Fruit fly (Drosophila melanogaster) whole organism, wandering third instar larva: ENCODE results near the gene CG4592.

Source experiments
- Abd-B ChIP-seq: fragments of >200 bp; optimal IDR thresholded peaks from 2 replicates; lab custom pipeline; 2017; ENCODE audit warnings: missing biosample characterization, missing genetic modification characterization
- CG32264 ChIP-seq: fragments of 200-800 bp; sonication (Bioruptor generic); optimal IDR thresholded peaks from 2 replicates; lab custom pipeline; 2016; ENCODE audit warnings: missing biosample characterization, missing genetic modification characterization
- CG9705 ChIP-seq: fragments of 200-800 bp; sonication (Bioruptor generic); optimal IDR thresholded peaks from 2 replicates; lab custom pipeline; 2018; ENCODE audit warnings: missing biosample characterization, mild to moderate bottlenecking, missing genetic modification characterization
- CrebA ChIP-seq: fragments of 200-800 bp; sonication (Bioruptor generic); optimal IDR thresholded peaks from 2 replicates; lab custom pipeline; 2016; ENCODE audit warnings: missing biosample characterization, mild to moderate bottlenecking, missing genetic modification characterization, borderline replicate concordance
- Dfd ChIP-seq: fragments of >200 bp; optimal IDR thresholded peaks from 2 replicates; lab custom pipeline; 2017; ENCODE audit warnings: missing biosample characterization, missing genetic modification characterization
- Dif ChIP-seq: fragments of 200-275, 200-300 bp; sonication (Bioruptor generic); optimal IDR thresholded peaks from 2 replicates; lab custom pipeline; 2018; ENCODE audit warnings: missing biosample characterization, missing genetic modification characterization; ENCODE audit not compliant: partially characterized antibody
- GATAd ChIP-seq: sonication (Bioruptor generic); optimal IDR thresholded peaks from 2 replicates; lab custom pipeline; 2016; ENCODE audit warnings: missing biosample characterization, missing genetic modification characterization
- HLH106 ChIP-seq: fragments of 200-800 bp; optimal IDR thresholded peaks from 3 replicates; lab custom pipeline; 2019; ENCODE audit warnings: missing biosample characterization, mild to moderate bottlenecking, missing genetic modification characterization, moderate library complexity
- Hnf4 ChIP-seq: fragments of 200-800 bp; sonication (Bioruptor generic); optimal IDR thresholded peaks from 2 replicates; lab custom pipeline; 2016; ENCODE audit warnings: missing biosample characterization, mild to moderate bottlenecking, missing genetic modification characterization
- Hr78 ChIP-seq: fragments of >200 bp; optimal IDR thresholded peaks from 2 replicates; lab custom pipeline; 2017; ENCODE audit warnings: missing biosample characterization, missing genetic modification characterization
- Hr83 ChIP-seq: fragments of 200-300 bp; sonication (Bioruptor generic); optimal IDR thresholded peaks from 2 replicates; lab custom pipeline; 2016; ENCODE audit warnings: missing biosample characterization, mild to moderate bottlenecking, missing genetic modification characterization, moderate library complexity; ENCODE audit not compliant: poor library complexity, severe bottlenecking
- Jra ChIP-seq: sonication (Bioruptor generic); optimal IDR thresholded peaks from 2 replicates; lab custom pipeline; 2016; ENCODE audit warnings: missing biosample characterization, missing genetic modification characterization
- Mio ChIP-seq: sonication (Bioruptor generic); optimal IDR thresholded peaks from 2 replicates; lab custom pipeline; 2016; ENCODE audit warnings: missing biosample characterization, missing genetic modification characterization
- Myc ChIP-seq: fragments of >200 bp; optimal IDR thresholded peaks from 2 replicates; lab custom pipeline; 2017
- N ChIP-seq: fragments of >200 bp; optimal IDR thresholded peaks from 2 replicates; lab custom pipeline; 2018; ENCODE audit warnings: missing biosample characterization, missing external identifiers, missing genetic modification characterization
- OdsH ChIP-seq: fragments of 200-800 bp; sonication (Bioruptor generic); optimal IDR thresholded peaks from 2 replicates; lab custom pipeline; 2016; ENCODE audit warnings: missing biosample characterization, mild to moderate bottlenecking, missing genetic modification characterization
- Rel ChIP-seq, 2 experiments: fragments of 200-800 bp; sonication (Bioruptor generic) in 1 of 2; optimal IDR thresholded peaks; 2 replicates in 1 of 2; 3 replicates in 1 of 2; lab custom pipeline; 2016 to 2019; ENCODE audit warnings: mild to moderate bottlenecking in 2 of 2, missing biosample characterization in 2 of 2, missing genetic modification characterization in 2 of 2, moderate library complexity in 1 of 2
- Sp1 ChIP-seq: fragments of 200-800 bp; sonication (Bioruptor generic); optimal IDR thresholded peaks from 3 replicates; lab custom pipeline; 2019; ENCODE audit warnings: missing biosample characterization, mild to moderate bottlenecking, missing genetic modification characterization, moderate library complexity
- Vsx2 ChIP-seq: fragments of 200-300, 225-300 bp; sonication (Bioruptor generic); optimal IDR thresholded peaks from 2 replicates; lab custom pipeline; 2018; ENCODE audit warnings: missing biosample characterization, missing genetic modification characterization; ENCODE audit not compliant: partially characterized antibody
- br ChIP-seq: fragments of 200-800 bp; sonication (Bioruptor generic); optimal IDR thresholded peaks from 2 replicates; lab custom pipeline; 2016; ENCODE audit warnings: missing biosample characterization, missing genetic modification characterization
- brk ChIP-seq: fragments of 200-800 bp; sonication (Bioruptor generic); optimal IDR thresholded peaks from 2 replicates; lab custom pipeline; 2016; ENCODE audit warnings: missing biosample characterization, mild to moderate bottlenecking, missing genetic modification characterization
- dl ChIP-seq, 2 experiments: fragments of 175-275, 200-275 bp in 1 of 2; fragments of 200-275 bp in 1 of 2; sonication (Bioruptor generic); optimal IDR thresholded peaks; lab custom pipeline; 2018; ENCODE audit warnings: mild to moderate bottlenecking in 2 of 2, missing biosample characterization in 2 of 2, missing genetic modification characterization in 2 of 2, moderate library complexity in 2 of 2; ENCODE audit not compliant: partially characterized antibody in 2 of 2, insufficient read depth in 1 of 2
- dmrt93B ChIP-seq: fragments of 200-800 bp; sonication (Bioruptor generic); optimal IDR thresholded peaks from 2 replicates; lab custom pipeline; 2018; ENCODE audit warnings: missing biosample characterization, mild to moderate bottlenecking, missing genetic modification characterization
- dsf ChIP-seq: sonication (Bioruptor generic); optimal IDR thresholded peaks from 2 replicates; lab custom pipeline; 2016; ENCODE audit warnings: missing biosample characterization, missing genetic modification characterization, borderline replicate concordance
- ey ChIP-seq: fragments of 200-800 bp; sonication (Bioruptor generic); optimal IDR thresholded peaks from 2 replicates; lab custom pipeline; 2016; ENCODE audit warnings: missing biosample characterization, missing genetic modification characterization
- foxo ChIP-seq, 2 experiments: fragments of 200-800 bp; sonication (Bioruptor generic); optimal IDR thresholded peaks; 2 replicates in 1 of 2; 3 replicates in 1 of 2; lab custom pipeline; 2016 to 2017; ENCODE audit warnings: missing biosample characterization in 2 of 2, missing genetic modification characterization in 2 of 2
- fru ChIP-seq: fragments of 200-800 bp; sonication (Bioruptor generic); optimal IDR thresholded peaks from 3 replicates; lab custom pipeline; 2016; ENCODE audit warnings: missing biosample characterization, mild to moderate bottlenecking, missing genetic modification characterization
- h ChIP-seq: fragments of 200-800 bp; sonication (Bioruptor generic); optimal IDR thresholded peaks from 3 replicates; lab custom pipeline; 2016; ENCODE audit warnings: missing biosample characterization, mild to moderate bottlenecking, missing genetic modification characterization
- jim ChIP-seq: fragments of 175-275, 200-325 bp; sonication (Bioruptor generic); optimal IDR thresholded peaks from 2 replicates; lab custom pipeline; 2016; ENCODE audit warnings: missing biosample characterization, mild to moderate bottlenecking, missing genetic modification characterization
- lola ChIP-seq: fragments of >200 bp; optimal IDR thresholded peaks from 2 replicates; lab custom pipeline; 2017; ENCODE audit warnings: missing biosample characterization, missing genetic modification characterization
- pan ChIP-seq: fragments of >200 bp; optimal IDR thresholded peaks from 2 replicates; lab custom pipeline; 2017
- psq ChIP-seq: fragments of 200-800 bp; sonication (Bioruptor generic); optimal IDR thresholded peaks from 3 replicates; lab custom pipeline; 2017; ENCODE audit warnings: missing biosample characterization, mild to moderate bottlenecking, missing genetic modification characterization, moderate library complexity
- rgr ChIP-seq: fragments of 200-800 bp; sonication (Bioruptor generic); optimal IDR thresholded peaks from 3 replicates; lab custom pipeline; 2016; ENCODE audit warnings: missing biosample characterization, mild to moderate bottlenecking, missing genetic modification characterization
- sage ChIP-seq: fragments of 200-800 bp; sonication (Bioruptor generic); optimal IDR thresholded peaks from 2 replicates; lab custom pipeline; 2016; ENCODE audit warnings: missing biosample characterization, mild to moderate bottlenecking, missing genetic modification characterization
- sv ChIP-seq: fragments of 200-800 bp; sonication (Bioruptor generic); optimal IDR thresholded peaks from 3 replicates; lab custom pipeline; 2016; ENCODE audit warnings: missing biosample characterization, missing genetic modification characterization
- tai ChIP-seq: sonication (Bioruptor generic); optimal IDR thresholded peaks from 2 replicates; lab custom pipeline; 2016; ENCODE audit warnings: missing biosample characterization, missing genetic modification characterization
- usp ChIP-seq: fragments of >200 bp; optimal IDR thresholded peaks from 2 replicates; lab custom pipeline; 2017; ENCODE audit warnings: missing biosample characterization, missing genetic modification characterization
- woc ChIP-seq: sonication (Bioruptor generic); optimal IDR thresholded peaks from 2 replicates; lab custom pipeline; 2016; ENCODE audit warnings: missing biosample characterization, mild to moderate bottlenecking, missing genetic modification characterization

CG4592 gene

dm6 chr2L:9938631-9939256 lies 17.3 kb downstream of the CG4592 start, which contains the start of the genes Datp and CG4619:
Datp (minus strand) TSS chr2L:9938790.
CG4619 (plus strand) TSS chr2L:9938863.
- no peak for TF ChIP-seq Rel (GFP tag; optimal IDR thresholded peaks at IDR 0.05; lab: Kevin White, UChicago)
- peak; percentile 36 for TF ChIP-seq Rel (tag; optimal IDR thresholded peaks at IDR 0.05; lab: Kevin White, UChicago)
- TF ChIP-seq Vsx2 (GFP tag; lab: Kevin White, UChicago): no peak
- peak; percentile 34 for TF ChIP-seq Sp1
- no peak for TF ChIP-seq jim (GFP tag; lab: Kevin White, UChicago)
- TF ChIP-seq CrebA (GFP tag; lab: Kevin White, UChicago): no peak
- TF ChIP-seq N (GFP tag; lab: Kevin White, UChicago): no peak
- TF ChIP-seq CG32264 (GFP tag; lab: Kevin White, UChicago): peak; percentile 20
- no peak for TF ChIP-seq woc (GFP tag; lab: Kevin White, UChicago)
- peak; percentile 78 for TF ChIP-seq rgr (GFP tag; lab: Kevin White, UChicago)
- TF ChIP-seq tai: no peak
- TF ChIP-seq dmrt93B (GFP tag; lab: Kevin White, UChicago): no peak
- TF ChIP-seq psq (GFP tag; lab: Kevin White, UChicago): peak; percentile 23
- TF ChIP-seq sv (GFP tag; lab: Kevin White, UChicago): peak; percentile 46
- no peak for TF ChIP-seq brk (GFP tag; lab: Kevin White, UChicago)
- TF ChIP-seq Hr83: peak; percentile 78
- peak; percentile 49 for TF ChIP-seq HLH106
- no peak for TF ChIP-seq GATAd (GFP tag; lab: Kevin White, UChicago)
- TF ChIP-seq h (GFP tag; lab: Kevin White, UChicago): peak; percentile 60
- TF ChIP-seq dl (GFP tag; optimal IDR thresholded peaks at IDR 0.05; lab: Kevin White, UChicago; ENCODE audit: insufficient read depth in 1 of 2, partially characterized antibody in 2 of 2): no peak
- no peak for TF ChIP-seq lola (GFP tag; lab: Kevin White, UChicago)
- TF ChIP-seq Dif: no peak
- TF ChIP-seq pan (lab: Kevin White, UChicago): no peak
- no peak for TF ChIP-seq dsf (GFP tag; lab: Kevin White, UChicago)
- peak; percentile 83 for TF ChIP-seq Hnf4 (GFP tag; lab: Kevin White, UChicago)
- TF ChIP-seq ey: no peak
- TF ChIP-seq usp: no peak
- peak; percentile 89 for TF ChIP-seq Myc (lab: Kevin White, UChicago)
- TF ChIP-seq foxo (GFP tag; optimal IDR thresholded peaks at IDR 0.05; lab: Kevin White, UChicago): peak; percentile 2 to 69
- TF ChIP-seq Dfd (GFP tag; lab: Kevin White, UChicago): no peak
- no peak for TF ChIP-seq Hr78 (GFP tag; lab: Kevin White, UChicago)
- TF ChIP-seq br (GFP tag; lab: Kevin White, UChicago): peak; percentile 58
- TF ChIP-seq Mio (GFP tag; lab: Kevin White, UChicago): no peak
- peak; percentile 58 for TF ChIP-seq Jra (GFP tag; lab: Kevin White, UChicago)
- TF ChIP-seq fru: peak; percentile 52
- peak; percentile 52 for TF ChIP-seq OdsH (GFP tag; lab: Kevin White, UChicago)
- TF ChIP-seq Abd-B: no peak
- TF ChIP-seq CG9705 (GFP tag; lab: Kevin White, UChicago): peak; percentile 40
- no peak for TF ChIP-seq sage (GFP tag; lab: Kevin White, UChicago)

- no peak for TF ChIP-seq Dfd (GFP tag; lab: Kevin White, UChicago)
- peak; percentile 40 for TF ChIP-seq rgr (GFP tag; lab: Kevin White, UChicago)
- peak; percentile 39 for TF ChIP-seq fru
- TF ChIP-seq pan (lab: Kevin White, UChicago): no peak
- peak; percentile 64 for TF ChIP-seq Hnf4 (GFP tag; lab: Kevin White, UChicago)
- TF ChIP-seq OdsH (GFP tag; lab: Kevin White, UChicago): no peak
- TF ChIP-seq Dif: no peak
- TF ChIP-seq jim (GFP tag; lab: Kevin White, UChicago): no peak
- TF ChIP-seq ey: peak; percentile 31
- TF ChIP-seq sv (GFP tag; lab: Kevin White, UChicago): no peak
- peak in 1 of 2 experiments; percentile 36 for TF ChIP-seq foxo (GFP tag; optimal IDR thresholded peaks at IDR 0.05; lab: Kevin White, UChicago)
- no peak for TF ChIP-seq dsf (GFP tag; lab: Kevin White, UChicago)
- TF ChIP-seq h (GFP tag; lab: Kevin White, UChicago): peak; percentile 67
These were observed 22.1 kb downstream of the CG4592 start for dm6 chr2L:9943521-9943920.
